Worm (Caenorhabditis elegans): Measurements from ENCODE around the gene C31H1.2.
A peak's percentile ranks its signal among the peaks of the same experiment; 100 is the strongest.

Gene C31H1.2

DNA sequence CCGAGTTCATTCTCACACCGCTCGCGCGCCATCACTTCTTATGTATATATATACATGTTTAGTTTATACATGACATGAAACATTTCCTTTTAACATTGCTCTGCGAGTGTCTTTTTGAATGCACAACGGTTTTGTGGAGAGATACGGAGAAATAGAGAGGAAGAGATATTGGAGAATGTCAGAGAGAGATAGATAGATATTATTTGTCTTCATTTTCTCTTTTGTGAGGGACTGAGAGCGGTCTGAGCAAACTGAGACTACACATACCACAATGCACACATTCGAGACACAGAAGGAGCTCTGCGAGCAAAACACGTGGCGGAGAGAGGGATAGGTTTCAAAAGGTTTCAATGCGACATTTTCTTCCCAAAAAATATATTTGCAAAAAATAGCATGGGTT, 37.8 kb upstream of the C31H1.2 start:
- TF ChIP-seq lin-13 (GFP tag; optimal IDR thresholded peaks at IDR 0.05) (no peak), gmeb-1 (tag; optimal IDR thresholded peaks at IDR 0.05) (no peak), nhr-11 (tag; optimal IDR thresholded peaks at IDR 0.05) (no peak), peb-1 (tag; optimal IDR thresholded peaks at IDR 0.05) (no peak), alr-1 (tag; optimal IDR thresholded peaks at IDR 0.05) (no peak), blmp-1 (tag; optimal IDR thresholded peaks at IDR 0.05; ENCODE audit: insufficient read depth) (no peak), unc-39 (tag; optimal IDR thresholded peaks at IDR 0.05) (no peak), fos-1 (tag; optimal IDR thresholded peaks at IDR 0.05) (no peak), C34F6.9 (tag; optimal IDR thresholded peaks at IDR 0.05) (peak; percentile 47), mbf-1 (tag; optimal IDR thresholded peaks at IDR 0.05) (no peak), skn-1 (tag; optimal IDR thresholded peaks at IDR 0.05) (no peak), nhr-237 (tag; optimal IDR thresholded peaks at IDR 0.05) (no peak), nhr-10 (tag; optimal IDR thresholded peaks at IDR 0.05) (no peak), ztf-1 (GFP tag; conservative IDR thresholded peaks at IDR 0.05) (no peak), nhr-21 (tag; optimal IDR thresholded peaks at IDR 0.05) (no peak), lin-11 (tag; optimal IDR thresholded peaks at IDR 0.05) (no peak), sma-9 (GFP tag; optimal IDR thresholded peaks at IDR 0.05) (peak; percentile 69), sma-9 (tag; optimal IDR thresholded peaks at IDR 0.05) (no peak), egl-27 (tag; optimal IDR thresholded peaks at IDR 0.05) (peak; percentile 46), mdl-1 (tag; optimal IDR thresholded peaks at IDR 0.05) (peak; percentile 17 to 76), lin-39 (tag; optimal IDR thresholded peaks at IDR 0.05) (no peak), ZK546.5 (tag; optimal IDR thresholded peaks at IDR 0.05) (no peak), F13H6.1 (tag; optimal IDR thresholded peaks at IDR 0.05) (peak; percentile 80), nhr-129 (tag; optimal IDR thresholded peaks at IDR 0.05) (peak; percentile 73), nhr-25 (tag; optimal IDR thresholded peaks at IDR 0.05) (no peak), unc-55 (GFP tag; optimal IDR thresholded peaks at IDR 0.05) (no peak), ztf-4 (tag; optimal IDR thresholded peaks at IDR 0.05) (no peak), R02D3.7 (tag; optimal IDR thresholded peaks at IDR 0.05) (no peak), crh-2 (tag; optimal IDR thresholded peaks at IDR 0.05) (no peak), Y55F3AM.14 (GFP tag; optimal IDR thresholded peaks at IDR 0.05) (no peak), lsy-2 (tag; optimal IDR thresholded peaks at IDR 0.05) (peak in 1 of 2 experiments; percentile 45), sma-3 (GFP tag; optimal IDR thresholded peaks at IDR 0.05) (no peak), sem-4 (tag; optimal IDR thresholded peaks at IDR 0.05) (no peak), ceh-82 (tag; optimal IDR thresholded peaks at IDR 0.05) (no peak), ztf-11 (tag; optimal IDR thresholded peaks at IDR 0.05) (no peak), mab-5 (tag; optimal IDR thresholded peaks at IDR 0.05) (no peak)

DNA sequence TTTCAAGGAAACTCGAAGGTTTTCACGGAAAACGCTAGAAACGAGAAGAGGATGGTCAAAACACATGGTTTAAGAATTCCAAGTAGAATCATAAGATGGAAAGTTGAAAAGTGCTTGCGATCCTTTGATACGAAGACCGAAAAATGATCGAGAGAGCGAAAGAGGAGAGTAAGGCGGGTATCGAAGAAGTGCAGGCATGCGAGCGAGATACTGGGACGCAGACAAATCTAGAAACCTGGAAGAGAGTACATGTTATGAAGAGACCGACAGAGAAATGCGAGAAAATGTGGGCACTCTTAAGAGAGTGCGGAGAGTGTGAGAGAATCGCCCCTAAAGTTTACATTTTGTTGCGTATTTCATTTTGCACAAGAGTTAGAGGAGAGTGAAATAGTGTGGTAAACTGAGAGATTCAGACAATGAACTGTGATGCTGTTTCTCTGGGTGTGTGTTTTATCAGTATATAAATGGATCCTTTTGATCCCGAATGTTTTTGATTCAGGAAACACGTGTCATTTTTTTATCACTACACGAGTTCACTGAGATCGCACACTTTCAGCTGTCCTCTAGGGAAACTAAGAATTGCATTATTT, 37.0 kb upstream of the C31H1.2 start:
- TF ChIP-seq nhr-23 (tag; optimal IDR thresholded peaks at IDR 0.05) (no peak), crh-2 (tag; optimal IDR thresholded peaks at IDR 0.05) (peak; percentile 84), nhr-6 (tag; optimal IDR thresholded peaks at IDR 0.05) (peak; percentile 81), fos-1 (tag; optimal IDR thresholded peaks at IDR 0.05) (peak; percentile 60), nhr-129 (tag; optimal IDR thresholded peaks at IDR 0.05) (peak; percentile 81), sma-3 (GFP tag; optimal IDR thresholded peaks at IDR 0.05) (peak; percentile 81), ztf-4 (tag; optimal IDR thresholded peaks at IDR 0.05) (peak; percentile 71), sma-9 (GFP tag; optimal IDR thresholded peaks at IDR 0.05) (peak; percentile 97), sma-9 (tag; optimal IDR thresholded peaks at IDR 0.05) (peak; percentile 23), nhr-21 (tag; optimal IDR thresholded peaks at IDR 0.05) (peak; percentile 90), C34F6.9 (tag; optimal IDR thresholded peaks at IDR 0.05) (peak; percentile 73), snpc-4 (tag; optimal IDR thresholded peaks at IDR 0.05) (peak; percentile 12), mdl-1 (tag; optimal IDR thresholded peaks at IDR 0.05) (peak; percentile 45 to 86), nhr-25 (tag; optimal IDR thresholded peaks at IDR 0.05) (peak; percentile 71), egl-27 (tag; optimal IDR thresholded peaks at IDR 0.05) (peak; percentile 81), mbf-1 (tag; optimal IDR thresholded peaks at IDR 0.05) (no peak), unc-55 (GFP tag; optimal IDR thresholded peaks at IDR 0.05) (peak; percentile 79), sem-4 (tag; optimal IDR thresholded peaks at IDR 0.05) (peak; percentile 91), lin-13 (GFP tag; optimal IDR thresholded peaks at IDR 0.05) (peak; percentile 69), blmp-1 (tag; optimal IDR thresholded peaks at IDR 0.05; ENCODE audit: insufficient read depth) (peak; percentile 65), ama-1 (optimal IDR thresholded peaks at IDR 0.05) (peak; percentile 33), mab-5 (tag; optimal IDR thresholded peaks at IDR 0.05) (no peak), lin-39 (tag; optimal IDR thresholded peaks at IDR 0.05) (no peak), gmeb-1 (tag; optimal IDR thresholded peaks at IDR 0.05) (peak; percentile 62), nhr-237 (tag; optimal IDR thresholded peaks at IDR 0.05) (no peak), lsy-2 (tag; optimal IDR thresholded peaks at IDR 0.05) (peak; percentile 13 to 81), F13H6.1 (tag; optimal IDR thresholded peaks at IDR 0.05) (peak; percentile 96), Y55F3AM.14 (GFP tag; optimal IDR thresholded peaks at IDR 0.05) (peak; percentile 23), ztf-11 (tag; optimal IDR thresholded peaks at IDR 0.05) (no peak)
